Fruit fly (Drosophila melanogaster) whole organism, embryonic: Measurements from ENCODE around the gene Hs6st.

Source experiments
- Adf1 ChIP-seq: fragments of 200-800 bp; sonication (Bioruptor generic); IDR thresholded peaks from 2 replicates; pipeline ENCODE4 v1.3.6; 2022; ENCODE audit warnings: missing biosample characterization, missing genetic modification characterization
- Bdp1 ChIP-seq: fragments of 200-800 bp; sonication (Bioruptor generic); optimal IDR thresholded peaks from 3 replicates; lab custom pipeline; 2016; ENCODE audit warnings: missing biosample characterization, missing genetic modification characterization
- Bteb2 ChIP-seq: fragments of 200-800 bp; sonication (Bioruptor generic); optimal IDR thresholded peaks from 2 replicates; lab custom pipeline; 2016; ENCODE audit warnings: missing biosample characterization, missing genetic modification characterization
- CG10565 ChIP-seq: fragments of 200-800 bp; sonication (Bioruptor generic); optimal IDR thresholded peaks from 3 replicates; lab custom pipeline; 2016; ENCODE audit warnings: missing biosample characterization, mild to moderate bottlenecking, missing genetic modification characterization
- CG11085 ChIP-seq: fragments of 200-800 bp; sonication (Bioruptor generic); IDR thresholded peaks from 2 replicates; pipeline ENCODE4 v1.3.6; 2022; ENCODE audit warnings: missing biosample characterization, missing genetic modification characterization
- CG12659 ChIP-seq: fragments of 200-800 bp; sonication (Bioruptor generic); optimal IDR thresholded peaks from 3 replicates; lab custom pipeline; 2017; ENCODE audit warnings: mild to moderate bottlenecking, missing biosample characterization, missing genetic modification reagents, missing genetic modification characterization
- CG14710 ChIP-seq: fragments of 200-800 bp; sonication (Bioruptor generic); optimal IDR thresholded peaks from 3 replicates; lab custom pipeline; 2019; ENCODE audit warnings: missing biosample characterization, mild to moderate bottlenecking, missing genetic modification characterization, moderate library complexity
- CG1529 ChIP-seq: fragments of 200-800 bp; sonication (Bioruptor generic); optimal IDR thresholded peaks from 3 replicates; lab custom pipeline; 2018; ENCODE audit warnings: missing biosample characterization, missing genetic modification characterization
- CG1602 ChIP-seq: fragments of 200-800 bp; sonication (Bioruptor generic); optimal IDR thresholded peaks from 3 replicates; lab custom pipeline; 2016; ENCODE audit warnings: missing biosample characterization, missing genetic modification characterization
- CG17359 ChIP-seq: fragments of 200-800 bp; sonication (Bioruptor generic); optimal IDR thresholded peaks from 3 replicates; lab custom pipeline; 2018; ENCODE audit warnings: missing biosample characterization, mild to moderate bottlenecking, missing genetic modification characterization, moderate library complexity
- CG1792 ChIP-seq: fragments of 200-800 bp; sonication (Bioruptor generic); optimal IDR thresholded peaks from 2 replicates; lab custom pipeline; 2016; ENCODE audit warnings: missing biosample characterization, missing genetic modification characterization
- CG3065 ChIP-seq: fragments of 200-800 bp; sonication (Bioruptor generic); optimal IDR thresholded peaks from 2 replicates; lab custom pipeline; 2016; ENCODE audit warnings: missing biosample characterization, missing genetic modification characterization
- CG3281 ChIP-seq: fragments of 200-800 bp; sonication (Bioruptor generic); optimal IDR thresholded peaks from 3 replicates; lab custom pipeline; 2017; ENCODE audit warnings: missing biosample characterization, mild to moderate bottlenecking, missing genetic modification characterization
- CG43689 ChIP-seq: fragments of 200-800 bp; sonication (Bioruptor generic); IDR thresholded peaks from 2 replicates; pipeline ENCODE4 v1.3.6; 2022; ENCODE audit warnings: missing biosample characterization, missing genetic modification characterization
- CG4404 ChIP-seq: fragments of 200-800 bp; sonication (Bioruptor generic); IDR thresholded peaks from 2 replicates; pipeline ENCODE4 v1.3.6; 2022; ENCODE audit warnings: missing biosample characterization, missing genetic modification characterization
- CG4424 ChIP-seq: fragments of 200-800 bp; sonication (Bioruptor generic); optimal IDR thresholded peaks from 3 replicates; lab custom pipeline; 2016; ENCODE audit warnings: missing biosample characterization, missing genetic modification characterization
- CG4617 ChIP-seq: fragments of 200-800 bp; sonication (Bioruptor generic); optimal IDR thresholded peaks from 3 replicates; lab custom pipeline; 2016; ENCODE audit warnings: missing biosample characterization, missing genetic modification characterization, borderline replicate concordance
- CG4820 ChIP-seq: fragments of 200-800 bp; sonication (Bioruptor generic); optimal IDR thresholded peaks from 3 replicates; lab custom pipeline; 2016; ENCODE audit warnings: missing biosample characterization, missing genetic modification characterization
- CG6272 ChIP-seq: fragments of 200-800 bp; sonication (Bioruptor generic); IDR thresholded peaks from 2 replicates; pipeline ENCODE4 v1.3.6; 2022; ENCODE audit warnings: missing biosample characterization, missing genetic modification characterization
- CG6813 ChIP-seq: fragments of 200-800 bp; sonication (Bioruptor generic); optimal IDR thresholded peaks from 2 replicates; lab custom pipeline; 2017; ENCODE audit warnings: missing biosample characterization, missing genetic modification characterization, mild to moderate bottlenecking, moderate library complexity, missing genetic modification reagents
- CG8359 ChIP-seq: fragments of 200-800 bp; sonication (Bioruptor generic); optimal IDR thresholded peaks from 2 replicates; lab custom pipeline; 2017; ENCODE audit warnings: missing biosample characterization, mild to moderate bottlenecking, missing genetic modification characterization, borderline replicate concordance
- CG9437 ChIP-seq: fragments of 200-800 bp; sonication (Bioruptor generic); optimal IDR thresholded peaks from 2 replicates; lab custom pipeline; 2018; ENCODE audit warnings: missing biosample characterization, mild to moderate bottlenecking, missing genetic modification characterization
- D19B ChIP-seq: fragments of 200-800 bp; sonication (Bioruptor generic); optimal IDR thresholded peaks from 2 replicates; lab custom pipeline; 2017; ENCODE audit warnings: missing biosample characterization, mild to moderate bottlenecking, missing genetic modification characterization
- E2f2 ChIP-seq: fragments of 200-800 bp; sonication (Bioruptor generic); IDR thresholded peaks from 2 replicates; pipeline ENCODE4 v1.3.6; 2022; ENCODE audit warnings: missing biosample characterization, missing genetic modification characterization
- Ets65A ChIP-seq: fragments of 200-800 bp; sonication (Bioruptor generic); peaks from one replicate; lab custom pipeline; 2016; ENCODE audit warnings: missing biosample characterization, missing genetic modification characterization
- GATAe ChIP-seq: fragments of 200-800 bp; sonication (Bioruptor generic); conservative IDR thresholded peaks from 2 replicates; pipeline ENCODE4 v1.3.6; 2022; ENCODE audit warnings: missing biosample characterization, missing genetic modification characterization
- HLH4C ChIP-seq: fragments of 200-800 bp; sonication (Bioruptor generic); IDR thresholded peaks from 3 replicates; pipeline ENCODE4 v1.3.6; 2022; ENCODE audit warnings: missing biosample characterization, missing genetic modification characterization; ENCODE audit not compliant: partially characterized antibody
- Lpt ChIP-seq: fragments of >200 bp; optimal IDR thresholded peaks from 2 replicates; lab custom pipeline; 2018; ENCODE audit warnings: missing biosample characterization, missing genetic modification characterization
- Mad ChIP-seq: fragments of 200-800 bp; sonication (Bioruptor generic); optimal IDR thresholded peaks from 2 replicates; lab custom pipeline; 2016; ENCODE audit warnings: missing biosample characterization, missing genetic modification characterization
- Ptx1 ChIP-seq: fragments of 200-800 bp; sonication (Bioruptor generic); IDR thresholded peaks from 2 replicates; pipeline ENCODE4 v1.3.6; 2022; ENCODE audit warnings: missing biosample characterization, missing genetic modification characterization
- TFAM ChIP-seq: fragments of 200-800 bp; sonication (Bioruptor generic); optimal IDR thresholded peaks from 2 replicates; lab custom pipeline; 2017; ENCODE audit warnings: missing biosample characterization, missing genetic modification characterization, inconsistent platforms
- bcd ChIP-seq: fragments of 200-800 bp; sonication (Bioruptor generic); optimal IDR thresholded peaks from 2 replicates; lab custom pipeline; 2017; ENCODE audit warnings: missing biosample characterization, mild to moderate bottlenecking, missing genetic modification characterization
- chm ChIP-seq: fragments of 200-800 bp; sonication (Bioruptor generic); IDR thresholded peaks from 2 replicates; pipeline ENCODE4 v1.3.6; 2022; ENCODE audit warnings: missing biosample characterization, missing genetic modification characterization
- crc ChIP-seq: fragments of 200-800 bp; sonication (Bioruptor generic); optimal IDR thresholded peaks from 2 replicates; lab custom pipeline; 2016; ENCODE audit warnings: missing biosample characterization, missing genetic modification characterization
- crol ChIP-seq: fragments of 200-800 bp; sonication (Bioruptor generic); IDR thresholded peaks from 2 replicates; pipeline ENCODE4 v1.3.6; 2022; ENCODE audit warnings: missing biosample characterization, missing genetic modification characterization
- dysf ChIP-seq: fragments of 200-800 bp; sonication (Bioruptor generic); IDR thresholded peaks from 3 replicates; pipeline ENCODE4 v1.3.6; 2022; ENCODE audit warnings: missing biosample characterization, missing genetic modification characterization
- emc ChIP-seq: fragments of 200-800 bp; sonication (Bioruptor generic); optimal IDR thresholded peaks from 2 replicates; lab custom pipeline; 2016; ENCODE audit warnings: missing biosample characterization, missing genetic modification characterization
- fd102C ChIP-seq: fragments of 200-800 bp; sonication (Bioruptor generic); optimal IDR thresholded peaks from 2 replicates; lab custom pipeline; 2018; ENCODE audit warnings: missing biosample characterization, mild to moderate bottlenecking, missing genetic modification characterization, moderate library complexity
- ftz-f1 ChIP-seq: fragments of 200-800 bp; sonication (Bioruptor generic); optimal IDR thresholded peaks from 2 replicates; lab custom pipeline; 2016; ENCODE audit warnings: missing biosample characterization, missing genetic modification characterization
- h ChIP-seq: fragments of >200 bp; optimal IDR thresholded peaks from 2 replicates; lab custom pipeline; 2017
- ind ChIP-seq: fragments of 200-800 bp; sonication (Bioruptor generic); optimal IDR thresholded peaks from 3 replicates; lab custom pipeline; 2016; ENCODE audit warnings: missing biosample characterization, missing genetic modification characterization
- inv ChIP-seq: fragments of 200-800 bp; sonication (Bioruptor generic); IDR thresholded peaks from 2 replicates; pipeline ENCODE4 v1.3.6; 2022; ENCODE audit warnings: missing biosample characterization, missing genetic modification characterization; ENCODE audit not compliant: partially characterized antibody
- knrl ChIP-seq: fragments of 200-800 bp; sonication (Bioruptor generic); IDR thresholded peaks from 3 replicates; pipeline ENCODE4 v1.3.6; 2022; ENCODE audit warnings: missing biosample characterization, missing genetic modification characterization; ENCODE audit not compliant: partially characterized antibody
- lmd ChIP-seq: fragments of 200-800 bp; sonication (Bioruptor generic); IDR thresholded peaks from 2 replicates; pipeline ENCODE4 v1.3.6; 2022; ENCODE audit warnings: missing biosample characterization, missing genetic modification characterization
- nerfin-2 ChIP-seq: fragments of 200-800 bp; sonication (Bioruptor generic); IDR thresholded peaks from 2 replicates; pipeline ENCODE4 v1.3.6; 2022; ENCODE audit warnings: missing biosample characterization, missing genetic modification characterization; ENCODE audit not compliant: partially characterized antibody
- phol ChIP-seq: fragments of 200-800 bp; sonication (Bioruptor generic); optimal IDR thresholded peaks from 3 replicates; lab custom pipeline; 2018; ENCODE audit warnings: missing biosample characterization, mild to moderate bottlenecking, missing genetic modification characterization, moderate library complexity
- slbo ChIP-seq: fragments of 200-800 bp; sonication (Bioruptor generic); IDR thresholded peaks from 2 replicates; pipeline ENCODE4 v1.3.6; 2022; ENCODE audit warnings: missing biosample characterization, missing genetic modification characterization
- slou ChIP-seq: fragments of 200-800 bp; sonication (Bioruptor generic); optimal IDR thresholded peaks from 3 replicates; lab custom pipeline; 2016; ENCODE audit warnings: missing biosample characterization, missing genetic modification characterization
- sna ChIP-seq: fragments of 200-800 bp; sonication (Bioruptor generic); IDR thresholded peaks from 2 replicates; pipeline ENCODE4 v1.3.6; 2022; ENCODE audit warnings: missing biosample characterization, missing genetic modification characterization; ENCODE audit not compliant: partially characterized antibody
- tll ChIP-seq, 2 experiments: fragments of 200-800 bp in 1 of 2; fragments of >200 bp in 1 of 2; sonication (Bioruptor generic) in 1 of 2; optimal IDR thresholded peaks; 2 replicates each; lab custom pipeline; 2017 to 2019; ENCODE audit warnings: missing biosample characterization in 2 of 2, missing genetic modification characterization in 2 of 2, mild to moderate bottlenecking in 1 of 2, moderate library complexity in 1 of 2
- wek ChIP-seq: fragments of 200-800 bp; sonication (Bioruptor generic); optimal IDR thresholded peaks from 3 replicates; lab custom pipeline; 2018; ENCODE audit warnings: missing biosample characterization, mild to moderate bottlenecking, missing genetic modification characterization, moderate library complexity

The Hs6st gene

dm6 chr3R:19880431-19880939 is 127.8 kb downstream of the Hs6st start (continued):
- TF ChIP-seq fd102C (GFP tag; lab: Kevin White, UChicago) (no peak), ind (peak; percentile 41), CG12659 (peak; percentile 57), lmd (GFP tag; lab: Robert Waterston, UW) (0 out of 2 replicates have a peak, but pooled peaks have one; percentile 15), slou (GFP tag; lab: Kevin White, UChicago) (no peak), tll (GFP tag; optimal IDR thresholded peaks at IDR 0.05; lab: Kevin White, UChicago) (no peak), Mad (no peak), chm (no peak; the same call in 1 of the 2 replicates), slbo (GFP tag; lab: Robert Waterston, UW) (peak; percentile 38; the same call in 1 of the 2 replicates), CG17359 (tag; lab: Kevin White, UChicago) (peak; percentile 59), CG1602 (peak; percentile 13), CG3281 (GFP tag; lab: Kevin White, UChicago) (peak; percentile 51), CG4424 (GFP tag; lab: Kevin White, UChicago) (peak; percentile 21), CG1792 (GFP tag; lab: Kevin White, UChicago) (no peak), CG10565 (no peak), sna (GFP tag; lab: Robert Waterston, UW) (no peak), Ets65A (peak; percentile 88), wek (GFP tag; lab: Kevin White, UChicago) (peak; percentile 0), Bdp1 (GFP tag; lab: Kevin White, UChicago) (peak; percentile 19), CG3065 (GFP tag; lab: Kevin White, UChicago) (no peak), phol (peak; percentile 56), CG43689 (GFP tag; lab: Robert Waterston, UW) (no peak), h (lab: Kevin White, UChicago) (no peak), CG11085 (GFP tag; lab: Robert Waterston, UW) (no peak), E2f2 (GFP tag; lab: Robert Waterston, UW) (0 out of 2 replicates have a peak, but pooled peaks have one; percentile 21), CG1529 (GFP tag; lab: Kevin White, UChicago) (no peak), CG6813 (peak; percentile 56), dysf (GFP tag; lab: Robert Waterston, UW) (peak; percentile 53; the same call in 1 of the 3 replicates), Ptx1 (GFP tag; lab: Robert Waterston, UW) (peak; percentile 55), Bteb2 (GFP tag; lab: Kevin White, UChicago) (no peak), CG4404 (0 out of 2 replicates have a peak, but pooled peaks have one; percentile 16), crol (no peak), CG6272 (GFP tag; lab: Robert Waterston, UW) (no peak), CG9437 (GFP tag; lab: Kevin White, UChicago) (peak; percentile 64), inv (GFP tag; lab: Robert Waterston, UW) (no peak), CG4617 (GFP tag; lab: Kevin White, UChicago) (no peak), crc (GFP tag; lab: Kevin White, UChicago) (no peak), CG14710 (tag; lab: Kevin White, UChicago) (peak; percentile 28), CG4820 (GFP tag; lab: Kevin White, UChicago) (peak; percentile 37), GATAe (GFP tag; lab: Robert Waterston, UW) (0 out of 2 replicates have a peak, but pooled peaks have one; percentile 12), bcd (peak; percentile 66), Adf1 (peak; percentile 35; the same call in 1 of the 2 replicates), CG8359 (GFP tag; lab: Kevin White, UChicago) (no peak), emc (GFP tag; lab: Kevin White, UChicago) (no peak), HLH4C (no peak), knrl (no peak), Lpt (GFP tag; lab: Kevin White, UChicago) (no peak), ftz-f1 (no peak), D19B (GFP tag; lab: Kevin White, UChicago) (no peak), TFAM (no peak), nerfin-2 (GFP tag; lab: Robert Waterston, UW) (no peak)
